Worm (Caenorhabditis elegans) whole organism, young adult: ENCODE results near the gene ZC513.3.

Experiments
- B0336.3 ChIP-seq: fragments of 200-800 bp; sonication (Bioruptor generic); IDR thresholded peaks from 2 replicates; pipeline ENCODE4 v1.3.6; 2022; ENCODE audit warnings: missing genetic modification characterization, missing compliant biosample characterization
- C17E4.6 ChIP-seq: fragments of 200-800 bp; sonication (Bioruptor generic); IDR thresholded peaks from 2 replicates; pipeline ENCODE4 v1.3.6; 2022; ENCODE audit warnings: missing genetic modification reagents, missing genetic modification characterization, missing compliant biosample characterization
- F23B12.7 ChIP-seq: sonication (generic microtip); optimal IDR thresholded peaks from 2 replicates; lab custom pipeline; 2017; ENCODE audit warnings: missing genetic modification characterization, mild to moderate bottlenecking, missing compliant biosample characterization, antibody characterized with exemption, moderate library complexity; ENCODE audit not compliant: insufficient read depth
- F39B2.1 ChIP-seq: fragments of 200-800 bp; sonication (Bioruptor generic); IDR thresholded peaks from 2 replicates; pipeline ENCODE4 v1.3.6; 2022; ENCODE audit warnings: missing genetic modification reagents, missing genetic modification characterization, missing compliant biosample characterization
- F49E8.2 ChIP-seq: sonication (generic microtip); optimal IDR thresholded peaks from 3 replicates; lab custom pipeline; 2017; ENCODE audit warnings: missing genetic modification characterization, mild to moderate bottlenecking, missing compliant biosample characterization, antibody characterized with exemption, moderate library complexity; ENCODE audit not compliant: insufficient read depth
- F52B5.7 ChIP-seq: sonication (generic microtip); optimal IDR thresholded peaks from 2 replicates; lab custom pipeline; 2016; ENCODE audit warnings: mild to moderate bottlenecking, missing genetic modification characterization, missing compliant biosample characterization
- Y56A3A.18 ChIP-seq: fragments of 200-800 bp; sonication (Bioruptor generic); IDR thresholded peaks from 2 replicates; pipeline ENCODE4 v1.3.6; 2022; ENCODE audit warnings: missing genetic modification reagents, missing genetic modification characterization, missing compliant biosample characterization
- Y79H2A.3 ChIP-seq: fragments of 200-800 bp; sonication (Bioruptor generic); conservative IDR thresholded peaks from 2 replicates; pipeline ENCODE4 v1.3.6; 2022; ENCODE audit warnings: missing genetic modification reagents, missing genetic modification characterization, missing compliant biosample characterization
- Y95B8A.8 ChIP-seq: fragments of 200-800 bp; sonication (Bioruptor generic); IDR thresholded peaks from 2 replicates; pipeline ENCODE4 v1.3.6; 2022; ENCODE audit warnings: missing genetic modification reagents, missing genetic modification characterization, missing compliant biosample characterization
- ama-1 ChIP-seq, 3 experiments: fragments of 150-350 bp in 1 of 3; sonication (generic microtip) in 2 of 3; optimal IDR thresholded peaks; 2 replicates each; lab custom pipeline; 2014 to 2018; ENCODE audit warnings: missing biosample characterization in 2 of 3, missing genetic modification characterization in 2 of 3, missing genetic modification reagents in 2 of 3
- athp-1 ChIP-seq: sonication (generic microtip); optimal IDR thresholded peaks from 2 replicates; lab custom pipeline; 2017; ENCODE audit warnings: mild to moderate bottlenecking, missing genetic modification characterization, missing compliant biosample characterization
- attf-3 ChIP-seq: fragments of 200-800 bp; sonication (Bioruptor generic); conservative IDR thresholded peaks from 2 replicates; pipeline ENCODE4 v1.3.6; 2022; ENCODE audit warnings: missing genetic modification reagents, missing genetic modification characterization, missing compliant biosample characterization
- attf-6 ChIP-seq: fragments of 200-800 bp; sonication (Bioruptor generic); IDR thresholded peaks from 2 replicates; pipeline ENCODE4 v1.3.6; 2022; ENCODE audit warnings: missing genetic modification reagents, missing genetic modification characterization, missing compliant biosample characterization
- bed-1 ChIP-seq: fragments of 200-800 bp; sonication (Bioruptor generic); IDR thresholded peaks from 2 replicates; pipeline ENCODE4 v1.3.6; 2022; ENCODE audit warnings: missing genetic modification reagents, missing genetic modification characterization, missing compliant biosample characterization
- cebp-2 ChIP-seq: fragments of 200-800 bp; sonication (Bioruptor generic); IDR thresholded peaks from 2 replicates; pipeline ENCODE4 v1.3.6; 2022; ENCODE audit warnings: missing genetic modification characterization, missing compliant biosample characterization
- ceh-100 ChIP-seq: fragments of 200-800 bp; sonication (Bioruptor generic); IDR thresholded peaks from 2 replicates; pipeline ENCODE4 v1.3.6; 2022; ENCODE audit warnings: missing genetic modification reagents, missing genetic modification characterization, missing compliant biosample characterization
- ceh-27 ChIP-seq: fragments of 200-800 bp; sonication (Bioruptor generic); optimal IDR thresholded peaks from 2 replicates; lab custom pipeline; 2018; ENCODE audit warnings: mild to moderate bottlenecking, missing genetic modification characterization, moderate library complexity, missing compliant biosample characterization
- ceh-58 ChIP-seq: fragments of 200-800 bp; sonication (Bioruptor generic); IDR thresholded peaks from 2 replicates; pipeline ENCODE4 v1.3.6; 2022; ENCODE audit warnings: missing genetic modification characterization, missing compliant biosample characterization
- dox-1 ChIP-seq: fragments of 200-800 bp; sonication (Bioruptor generic); IDR thresholded peaks from 2 replicates; pipeline ENCODE4 v1.3.6; 2022; ENCODE audit warnings: missing genetic modification reagents, missing genetic modification characterization, missing compliant biosample characterization
- dpff-1 ChIP-seq: sonication (generic microtip); optimal IDR thresholded peaks from 2 replicates; lab custom pipeline; 2017; ENCODE audit warnings: mild to moderate bottlenecking, missing genetic modification characterization, missing compliant biosample characterization
- dpl-1 ChIP-seq: fragments of 150-350 bp; optimal IDR thresholded peaks from 2 replicates; lab custom pipeline; 2014; ENCODE audit warnings: missing biosample characterization, missing genetic modification reagents, missing genetic modification characterization
- ekl-4 ChIP-seq: fragments of 200-800 bp; sonication (Bioruptor generic); IDR thresholded peaks from 2 replicates; pipeline ENCODE4 v1.3.6; 2022; ENCODE audit warnings: missing genetic modification reagents, missing genetic modification characterization, missing compliant biosample characterization
- hmg-20 ChIP-seq: fragments of 200-800 bp; sonication (Bioruptor generic); IDR thresholded peaks from 2 replicates; pipeline ENCODE4 v1.3.6; 2022; ENCODE audit warnings: missing genetic modification reagents, missing genetic modification characterization, missing compliant biosample characterization
- hsf-1 ChIP-seq: fragments of 200-800 bp; sonication (Bioruptor generic); IDR thresholded peaks from 2 replicates; pipeline ENCODE4 v1.3.6; 2022; ENCODE audit warnings: missing genetic modification reagents, missing genetic modification characterization, missing compliant biosample characterization
- lag-1 ChIP-seq: fragments of 200-800 bp; sonication (Bioruptor generic); IDR thresholded peaks from 2 replicates; pipeline ENCODE4 v1.3.6; 2022; ENCODE audit warnings: missing genetic modification reagents, missing genetic modification characterization, missing compliant biosample characterization
- let-526 ChIP-seq: fragments of 200-800 bp; sonication (Bioruptor generic); IDR thresholded peaks from 2 replicates; pipeline ENCODE4 v1.3.6; 2022; ENCODE audit warnings: missing genetic modification reagents, missing genetic modification characterization, missing compliant biosample characterization
- madf-3 ChIP-seq: fragments of 200-800 bp; sonication (Bioruptor generic); IDR thresholded peaks from 2 replicates; pipeline ENCODE4 v1.3.6; 2022; ENCODE audit warnings: missing genetic modification reagents, missing genetic modification characterization, missing compliant biosample characterization
- madf-8 ChIP-seq: fragments of 200-800 bp; sonication (Bioruptor generic); conservative IDR thresholded peaks from 2 replicates; pipeline ENCODE4 v1.3.6; 2022; ENCODE audit warnings: missing genetic modification reagents, missing genetic modification characterization, missing compliant biosample characterization
- mxl-1 ChIP-seq: sonication (generic microtip); optimal IDR thresholded peaks from 2 replicates; lab custom pipeline; 2016; ENCODE audit warnings: missing genetic modification characterization, missing compliant biosample characterization
- nfyb-1 ChIP-seq: fragments of 200-800 bp; sonication (Bioruptor generic); IDR thresholded peaks from 2 replicates; pipeline ENCODE4 v1.3.6; 2022; ENCODE audit warnings: missing genetic modification reagents, missing genetic modification characterization, missing compliant biosample characterization
- rpc-1 ChIP-seq, 2 experiments: fragments of 150-350 bp in 1 of 2; sonication (generic microtip) in 1 of 2; optimal IDR thresholded peaks; 2 replicates each; lab custom pipeline; 2014 to 2018; ENCODE audit warnings: missing biosample characterization in 1 of 2, missing genetic modification characterization in 1 of 2, missing genetic modification reagents in 1 of 2, missing genotype in 1 of 2
- snpc-1.1 ChIP-seq: sonication (generic microtip); optimal IDR thresholded peaks from 2 replicates; lab custom pipeline; 2017; ENCODE audit warnings: missing genetic modification characterization, mild to moderate bottlenecking, missing compliant biosample characterization, antibody characterized with exemption, moderate library complexity, missing genotype, missing genetic modification reagents; ENCODE audit not compliant: insufficient read depth
- snpc-1.3 ChIP-seq: sonication (generic microtip); optimal IDR thresholded peaks from 2 replicates; lab custom pipeline; 2017; ENCODE audit warnings: missing genetic modification characterization, mild to moderate bottlenecking, missing compliant biosample characterization, antibody characterized with exemption, moderate library complexity, missing genotype, missing genetic modification reagents; ENCODE audit not compliant: insufficient read depth
- snpc-4 ChIP-seq, 5 experiments: fragments of 150-350 bp in 1 of 5; sonication (generic microtip) in 4 of 5; optimal IDR thresholded peaks; 2 replicates each; lab custom pipeline; 2014 to 2018; ENCODE audit warnings: missing genetic modification characterization in 5 of 5, missing biosample characterization in 3 of 5, antibody characterized with exemption in 2 of 5, mild to moderate bottlenecking in 2 of 5, missing compliant biosample characterization in 2 of 5, missing genotype in 2 of 5, moderate library complexity in 2 of 5, missing genetic modification reagents in 1 of 5
- somi-1 ChIP-seq: fragments of 200-800 bp; sonication (Bioruptor generic); optimal IDR thresholded peaks from 2 replicates; lab custom pipeline; 2018; ENCODE audit warnings: mild to moderate bottlenecking, missing genetic modification characterization, missing compliant biosample characterization
- sptf-2 ChIP-seq: fragments of 200-800 bp; sonication (Bioruptor generic); optimal IDR thresholded peaks from 2 replicates; lab custom pipeline; 2018; ENCODE audit warnings: mild to moderate bottlenecking, missing genetic modification characterization, missing compliant biosample characterization
- ztf-25 ChIP-seq: fragments of 200-800 bp; sonication (Bioruptor generic); IDR thresholded peaks from 2 replicates; pipeline ENCODE4 v1.3.6; 2022; ENCODE audit warnings: missing genetic modification reagents, missing genetic modification characterization, missing compliant biosample characterization
- ztf-3 ChIP-seq: fragments of 200-800 bp; sonication (Bioruptor generic); optimal IDR thresholded peaks from 2 replicates; lab custom pipeline; 2018; ENCODE audit warnings: mild to moderate bottlenecking, missing genetic modification characterization, missing compliant biosample characterization
- ztf-6 ChIP-seq: fragments of 200-800 bp; sonication (Bioruptor generic); IDR thresholded peaks from 2 replicates; pipeline ENCODE4 v1.3.6; 2022; ENCODE audit warnings: missing genetic modification reagents, missing genetic modification characterization, missing compliant biosample characterization

ZC513.3 gene

DNA sequence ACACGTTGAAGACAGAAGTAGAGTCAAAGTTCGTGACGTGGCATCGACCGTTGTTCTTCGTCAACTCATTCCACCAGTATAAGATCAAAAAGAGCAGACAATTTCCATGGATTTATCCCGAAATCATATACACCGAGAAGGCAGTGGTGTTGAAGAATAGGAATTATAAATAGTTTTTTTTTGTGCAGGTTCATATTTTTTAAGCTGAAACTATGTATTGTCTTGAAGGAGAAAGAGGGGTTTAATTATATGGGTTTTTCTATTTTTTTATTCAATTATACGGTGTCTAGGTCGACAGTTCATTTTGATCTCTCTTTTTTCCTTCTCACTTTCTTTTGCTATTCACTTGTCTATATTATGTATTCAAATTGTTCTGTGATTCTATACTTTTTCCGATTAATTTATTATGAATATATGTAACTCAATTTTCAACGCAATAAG lies 7.7 kb upstream of the ZC513.3 start (continued):
- TF ChIP-seq dpff-1 (tag; lab: Kevin White, UChicago) (no peak), ztf-6 (no peak), F49E8.2 (no peak), C17E4.6 (GFP tag; lab: Robert Waterston, UW) (no peak), Y95B8A.8 (0 out of 2 replicates have a peak, but pooled peaks have one; percentile 5)

DNA sequence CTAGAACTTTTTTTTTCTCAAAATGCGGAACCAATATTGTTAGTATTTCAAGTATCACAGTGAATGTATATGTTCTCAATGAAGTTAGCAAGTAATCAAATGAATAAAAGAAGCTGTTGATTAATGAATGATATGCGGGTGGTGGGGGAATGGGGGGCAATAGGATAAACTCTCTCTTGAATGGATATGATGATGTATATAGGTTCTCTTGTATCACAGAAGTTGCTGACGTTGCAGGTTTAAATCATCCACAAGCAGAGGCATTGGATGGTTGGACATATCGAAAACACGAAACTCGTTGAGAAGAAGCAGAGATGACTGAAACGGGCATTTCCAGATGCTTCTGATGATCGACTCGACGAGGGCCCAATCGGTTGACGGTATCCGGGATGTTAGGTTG lies 7.2 kb upstream of the ZC513.3 start:
- 0 out of 2 replicates have a peak, but pooled peaks have one; percentile 10 for TF ChIP-seq Y56A3A.18 (GFP tag; lab: Robert Waterston, UW)
- TF ChIP-seq ceh-58 (GFP tag; lab: Robert Waterston, UW): no peak
- no peak for TF ChIP-seq cebp-2 (GFP tag; lab: Robert Waterston, UW)
- TF ChIP-seq madf-8 (GFP tag; lab: Robert Waterston, UW): no peak
- no peak for TF ChIP-seq B0336.3 (GFP tag; lab: Robert Waterston, UW)
- no peak for TF ChIP-seq snpc-1.1 (tag; lab: Kevin White, UChicago)
- no peak for TF ChIP-seq snpc-1.3 (tag; lab: Kevin White, UChicago)

ce11 chrV:8040247-8041084 lies 6.3 kb upstream of the ZC513.3 start:
- TF ChIP-seq C17E4.6 (GFP tag; lab: Robert Waterston, UW) (no peak), somi-1 (GFP tag; lab: Kevin White, UChicago) (peak; percentile 54), rpc-1 (optimal IDR thresholded peaks at IDR 0.05; lab: Kevin White, UChicago) (peak; percentile 38), rpc-1 (tag; optimal IDR thresholded peaks at IDR 0.05; lab: Kevin White, UChicago) (no peak), ceh-100 (GFP tag; lab: Robert Waterston, UW) (no peak), snpc-4 (GFP tag; optimal IDR thresholded peaks at IDR 0.05; lab: Kevin White, UChicago) (no peak), snpc-4 (tag; optimal IDR thresholded peaks at IDR 0.05; lab: Kevin White, UChicago) (no peak), Y79H2A.3 (no peak), F23B12.7 (no peak), dox-1 (GFP tag; lab: Robert Waterston, UW) (0 out of 2 replicates have a peak, but pooled peaks have one; percentile 5), lag-1 (no peak), dpl-1 (GFP tag; lab: Kevin White, UChicago) (no peak), ceh-58 (GFP tag; lab: Robert Waterston, UW) (no peak), ceh-27 (no peak), ztf-25 (GFP tag; lab: Robert Waterston, UW) (no peak), hsf-1 (peak; percentile 89), ama-1 (optimal IDR thresholded peaks at IDR 0.05; lab: Kevin White, UChicago) (peak; percentile 86), ama-1 (GFP tag; optimal IDR thresholded peaks at IDR 0.05; lab: Kevin White, UChicago) (no peak)

ce11 chrV:8041336-8041868 lies 5.4 kb upstream of the ZC513.3 start:
- no peak for TF ChIP-seq athp-1 (tag; lab: Kevin White, UChicago)
- no peak for TF ChIP-seq ceh-100 (GFP tag; lab: Robert Waterston, UW)
- no peak for TF ChIP-seq let-526 (GFP tag; lab: Robert Waterston, UW)
- no peak for TF ChIP-seq hmg-20 (GFP tag; lab: Robert Waterston, UW)
- no peak for TF ChIP-seq ekl-4 (GFP tag; lab: Robert Waterston, UW)
- no peak for TF ChIP-seq attf-3 (GFP tag; lab: Robert Waterston, UW)
- no peak for TF ChIP-seq F39B2.1 (GFP tag; lab: Robert Waterston, UW)
- no peak for TF ChIP-seq bed-1 (GFP tag; lab: Robert Waterston, UW)
- TF ChIP-seq snpc-4 (GFP tag; optimal IDR thresholded peaks at IDR 0.05; lab: Kevin White, UChicago): no peak
- TF ChIP-seq snpc-4 (tag; optimal IDR thresholded peaks at IDR 0.05; lab: Kevin White, UChicago): no peak
- TF ChIP-seq nfyb-1 (GFP tag; lab: Robert Waterston, UW): no peak
- no peak for TF ChIP-seq ztf-3 (GFP tag; lab: Kevin White, UChicago)
- TF ChIP-seq mxl-1 (tag; lab: Kevin White, UChicago): no peak
- no peak for TF ChIP-seq attf-6 (GFP tag; lab: Robert Waterston, UW)
- no peak for TF ChIP-seq sptf-2
- no peak for TF ChIP-seq F52B5.7 (tag; lab: Kevin White, UChicago)
- no peak for TF ChIP-seq madf-3 (GFP tag; lab: Robert Waterston, UW)
- TF ChIP-seq F49E8.2: no peak
- no peak for TF ChIP-seq hsf-1
